Fruit fly (Drosophila melanogaster) whole organism, embryonic: ENCODE data around the gene nAChRalpha3.
A peak's percentile ranks its signal among the peaks of the same experiment; 100 is the strongest.

Experiments used
- B-H1 ChIP-seq: fragments of 200-800 bp; sonication (Bioruptor generic); IDR thresholded peaks from 3 replicates; pipeline ENCODE4 v1.3.6; 2022; ENCODE audit warnings: missing biosample characterization, missing genetic modification characterization
- Bdp1 ChIP-seq: fragments of 200-800 bp; sonication (Bioruptor generic); optimal IDR thresholded peaks from 3 replicates; lab custom pipeline; 2016; ENCODE audit warnings: missing biosample characterization, missing genetic modification characterization
- CG10147 ChIP-seq: fragments of 200-800 bp; sonication (Bioruptor generic); optimal IDR thresholded peaks from 2 replicates; lab custom pipeline; 2019; ENCODE audit warnings: missing biosample characterization, mild to moderate bottlenecking, missing genetic modification characterization, moderate library complexity
- CG10366 ChIP-seq: fragments of 200-800 bp; sonication (Bioruptor generic); IDR thresholded peaks from 2 replicates; pipeline ENCODE4 v1.3.6; 2022; ENCODE audit warnings: missing biosample characterization, missing genetic modification characterization
- CG11247 ChIP-seq: fragments of 200-800 bp; sonication (Bioruptor generic); IDR thresholded peaks from 2 replicates; pipeline ENCODE4 v1.3.6; 2022; ENCODE audit warnings: missing biosample characterization, missing genetic modification characterization
- CG11723 ChIP-seq: fragments of 200-800 bp; sonication (Bioruptor generic); optimal IDR thresholded peaks from 2 replicates; lab custom pipeline; 2017; ENCODE audit warnings: missing biosample characterization, mild to moderate bottlenecking, missing genetic modification characterization
- CG14860 ChIP-seq: fragments of 200-800 bp; sonication (Bioruptor generic); IDR thresholded peaks from 3 replicates; pipeline ENCODE4 v1.3.6; 2022; ENCODE audit warnings: missing biosample characterization, missing genetic modification characterization; ENCODE audit not compliant: partially characterized antibody
- CG15479 ChIP-seq: fragments of 200-800 bp; sonication (Bioruptor generic); optimal IDR thresholded peaks from 3 replicates; lab custom pipeline; 2019; ENCODE audit warnings: missing biosample characterization, mild to moderate bottlenecking, missing genetic modification characterization, moderate library complexity
- CG15514 ChIP-seq: fragments of 200-800 bp; sonication (Bioruptor generic); optimal IDR thresholded peaks from 3 replicates; lab custom pipeline; 2017; ENCODE audit warnings: missing biosample characterization, missing genetic modification characterization, mild to moderate bottlenecking, moderate library complexity, missing genetic modification reagents
- CG18011 ChIP-seq: fragments of 200-800 bp; sonication (Bioruptor generic); optimal IDR thresholded peaks from 2 replicates; lab custom pipeline; 2017; ENCODE audit warnings: missing biosample characterization, missing genetic modification characterization, mild to moderate bottlenecking, moderate library complexity, missing genotype
- CG18476 ChIP-seq: fragments of 200-800 bp; sonication (Bioruptor generic); optimal IDR thresholded peaks from 2 replicates; lab custom pipeline; 2016; ENCODE audit warnings: missing biosample characterization, mild to moderate bottlenecking, missing genetic modification characterization
- CG2202 ChIP-seq: fragments of 200-800 bp; sonication (Bioruptor generic); optimal IDR thresholded peaks from 2 replicates; lab custom pipeline; 2018; ENCODE audit warnings: missing biosample characterization, mild to moderate bottlenecking, missing genetic modification characterization
- CG32772 ChIP-seq: fragments of 200-800 bp; sonication (Bioruptor generic); IDR thresholded peaks from 2 replicates; pipeline ENCODE4 v1.3.6; 2022; ENCODE audit warnings: missing biosample characterization, missing genetic modification characterization
- CG3281 ChIP-seq: fragments of 200-800 bp; sonication (Bioruptor generic); optimal IDR thresholded peaks from 3 replicates; lab custom pipeline; 2017; ENCODE audit warnings: missing biosample characterization, mild to moderate bottlenecking, missing genetic modification characterization
- CG34376 ChIP-seq: fragments of 200-800 bp; sonication (Bioruptor generic); optimal IDR thresholded peaks from 2 replicates; lab custom pipeline; 2018; ENCODE audit warnings: missing biosample characterization, mild to moderate bottlenecking, missing genetic modification characterization
- CG42726 ChIP-seq: fragments of 200-800 bp; sonication (Bioruptor generic); IDR thresholded peaks from 2 replicates; pipeline ENCODE4 v1.3.6; 2022; ENCODE audit warnings: missing biosample characterization, missing genetic modification characterization; ENCODE audit not compliant: partially characterized antibody
- CG5180 ChIP-seq: fragments of 200-800 bp; sonication (Bioruptor generic); optimal IDR thresholded peaks from 3 replicates; lab custom pipeline; 2017; ENCODE audit warnings: missing biosample characterization, missing genetic modification characterization, mild to moderate bottlenecking, moderate library complexity, missing genetic modification reagents
- CG7271 ChIP-seq: fragments of 200-800 bp; sonication (Bioruptor generic); optimal IDR thresholded peaks from 2 replicates; lab custom pipeline; 2018; ENCODE audit warnings: missing biosample characterization, mild to moderate bottlenecking, missing genetic modification characterization, moderate library complexity
- CG7556 ChIP-seq: fragments of 200-800 bp; sonication (Bioruptor generic); optimal IDR thresholded peaks from 2 replicates; lab custom pipeline; 2017; ENCODE audit warnings: missing biosample characterization, mild to moderate bottlenecking, missing genetic modification characterization
- CG7963 ChIP-seq: fragments of 200-800 bp; sonication (Bioruptor generic); IDR thresholded peaks from 3 replicates; pipeline ENCODE4 v1.3.6; 2022; ENCODE audit warnings: missing biosample characterization, missing genetic modification characterization; ENCODE audit not compliant: partially characterized antibody
- Deaf1 ChIP-seq: fragments of 200-800 bp; optimal IDR thresholded peaks from 3 replicates; lab custom pipeline; 2019; ENCODE audit warnings: missing biosample characterization, mild to moderate bottlenecking, missing genetic modification characterization, moderate library complexity
- Dfd ChIP-seq, 2 experiments: fragments of >200 bp; optimal IDR thresholded peaks; 2 replicates each; lab custom pipeline; 2017; ENCODE audit warnings: missing biosample characterization in 2 of 2, missing genetic modification characterization in 2 of 2
- Fer2 ChIP-seq: fragments of 200-800 bp; sonication (Bioruptor generic); optimal IDR thresholded peaks from 2 replicates; lab custom pipeline; 2018; ENCODE audit warnings: missing biosample characterization, mild to moderate bottlenecking, missing genetic modification characterization, moderate library complexity
- Fer3 ChIP-seq: fragments of 200-800 bp; sonication (Bioruptor generic); optimal IDR thresholded peaks from 2 replicates; lab custom pipeline; 2018; ENCODE audit warnings: missing biosample characterization, mild to moderate bottlenecking, missing genetic modification characterization, moderate library complexity
- H15 ChIP-seq: fragments of 200-800 bp; sonication (Bioruptor generic); IDR thresholded peaks from 3 replicates; pipeline ENCODE4 v1.3.6; 2022; ENCODE audit warnings: missing biosample characterization, missing genetic modification characterization
- HHEX ChIP-seq: fragments of 200-800 bp; sonication (Bioruptor generic); optimal IDR thresholded peaks from 3 replicates; lab custom pipeline; 2017; ENCODE audit warnings: missing biosample characterization, mild to moderate bottlenecking, missing genetic modification characterization, missing genetic modification reagents
- Hr3 ChIP-seq: fragments of 200-800 bp; sonication (Bioruptor generic); optimal IDR thresholded peaks from 3 replicates; lab custom pipeline; 2016; ENCODE audit warnings: missing biosample characterization, missing genetic modification characterization
- Hr39 ChIP-seq: fragments of >200 bp; optimal IDR thresholded peaks from 2 replicates; lab custom pipeline; 2017
- Jarid2 ChIP-seq: fragments of 200-800 bp; sonication (Bioruptor generic); optimal IDR thresholded peaks from 3 replicates; lab custom pipeline; 2017; ENCODE audit warnings: mild to moderate bottlenecking, missing biosample characterization, missing genetic modification reagents, missing genetic modification characterization
- Mrtf ChIP-seq: fragments of 200-800 bp; sonication (Bioruptor generic); IDR thresholded peaks from 3 replicates; pipeline ENCODE4 v1.3.6; 2022; ENCODE audit warnings: missing biosample characterization, missing genetic modification characterization
- Nf-YC ChIP-seq: fragments of 200-800 bp; optimal IDR thresholded peaks from 3 replicates; lab custom pipeline; 2019; ENCODE audit warnings: missing biosample characterization, mild to moderate bottlenecking, missing genetic modification characterization, moderate library complexity
- Oaz ChIP-seq: fragments of 200-800 bp; sonication (Bioruptor generic); IDR thresholded peaks from 2 replicates; pipeline ENCODE4 v1.3.6; 2022; ENCODE audit warnings: missing biosample characterization, missing genetic modification characterization
- Opbp ChIP-seq: fragments of 200-800 bp; sonication (Bioruptor generic); IDR thresholded peaks from 3 replicates; pipeline ENCODE4 v1.3.6; 2022; ENCODE audit warnings: missing biosample characterization, missing genetic modification characterization; ENCODE audit not compliant: partially characterized antibody
- Scr ChIP-seq: fragments of 200-800 bp; sonication (Bioruptor generic); IDR thresholded peaks from 2 replicates; pipeline ENCODE4 v1.3.6; 2022; ENCODE audit warnings: missing biosample characterization, missing genetic modification characterization; ENCODE audit not compliant: partially characterized antibody
- Usf ChIP-seq: fragments of 200-800 bp; sonication (Bioruptor generic); optimal IDR thresholded peaks from 2 replicates; lab custom pipeline; 2017; ENCODE audit warnings: missing genotype, missing biosample characterization, missing genetic modification characterization
- br ChIP-seq: fragments of >200 bp; optimal IDR thresholded peaks from 2 replicates; lab custom pipeline; 2017
- crc ChIP-seq: fragments of 200-800 bp; sonication (Bioruptor generic); optimal IDR thresholded peaks from 2 replicates; lab custom pipeline; 2016; ENCODE audit warnings: missing biosample characterization, missing genetic modification characterization
- en ChIP-seq: fragments of 200-800 bp; sonication (Bioruptor generic); optimal IDR thresholded peaks from 2 replicates; lab custom pipeline; 2016; ENCODE audit warnings: missing biosample characterization, missing genetic modification characterization
- hkb ChIP-seq, 2 experiments: fragments of 200-800 bp in 1 of 2; fragments of >200 bp in 1 of 2; sonication (Bioruptor generic) in 1 of 2; IDR thresholded peaks in 1 of 2; optimal IDR thresholded peaks in 1 of 2; 2 replicates each; pipeline versions ENCODE4 v1.3.6 to Lab custom; 2017 to 2022; ENCODE audit warnings: missing biosample characterization in 1 of 2, missing genetic modification characterization in 1 of 2
- jing ChIP-seq: fragments of 200-800 bp; sonication (Bioruptor generic); optimal IDR thresholded peaks from 2 replicates; lab custom pipeline; 2018; ENCODE audit warnings: missing biosample characterization, mild to moderate bottlenecking, missing genetic modification characterization
- kay ChIP-seq: fragments of 200-800 bp; sonication (Bioruptor generic); optimal IDR thresholded peaks from 2 replicates; lab custom pipeline; 2016; ENCODE audit warnings: missing biosample characterization, missing genetic modification characterization
- lbe ChIP-seq: fragments of 200-800 bp; sonication (Bioruptor generic); optimal IDR thresholded peaks from 2 replicates; lab custom pipeline; 2016; ENCODE audit warnings: missing biosample characterization, mild to moderate bottlenecking, missing genetic modification characterization
- lov ChIP-seq, 2 experiments: fragments of 200-800 bp in 1 of 2; fragments of >200 bp in 1 of 2; sonication (Bioruptor generic) in 1 of 2; IDR thresholded peaks in 1 of 2; optimal IDR thresholded peaks in 1 of 2; 2 replicates in 1 of 2; 3 replicates in 1 of 2; pipeline versions ENCODE4 v1.3.6 to Lab custom; 2017 to 2022; ENCODE audit warnings: missing biosample characterization in 1 of 2, missing genetic modification characterization in 1 of 2
- luna ChIP-seq: fragments of 200-800 bp; sonication (Bioruptor generic); optimal IDR thresholded peaks from 2 replicates; lab custom pipeline; 2016; ENCODE audit warnings: missing biosample characterization, missing genetic modification characterization
- sc ChIP-seq, 3 experiments: fragments of >200 bp in 2 of 3; fragments of 200-800 bp in 1 of 3; sonication (Bioruptor generic) in 1 of 3; optimal IDR thresholded peaks; 2 replicates in 2 of 3; 3 replicates in 1 of 3; lab custom pipeline; 2017; ENCODE audit warnings: mild to moderate bottlenecking in 1 of 3, missing biosample characterization in 1 of 3, missing genetic modification characterization in 1 of 3, missing genetic modification reagents in 1 of 3
- sens-2 ChIP-seq: fragments of 200-800 bp; sonication (Bioruptor generic); IDR thresholded peaks from 2 replicates; pipeline ENCODE4 v1.3.6; 2022; ENCODE audit warnings: missing biosample characterization, missing genetic modification characterization
- sim ChIP-seq: fragments of 200-800 bp; sonication (Bioruptor generic); IDR thresholded peaks from 2 replicates; pipeline ENCODE4 v1.3.6; 2022; ENCODE audit warnings: missing biosample characterization, missing genetic modification characterization
- tin ChIP-seq: fragments of 200-800 bp; sonication (Bioruptor generic); optimal IDR thresholded peaks from 3 replicates; lab custom pipeline; 2016; ENCODE audit warnings: missing biosample characterization, missing genetic modification characterization
- trh ChIP-seq: fragments of 200-800 bp; sonication (Bioruptor generic); optimal IDR thresholded peaks from 2 replicates; lab custom pipeline; 2016; ENCODE audit warnings: missing biosample characterization, missing genetic modification characterization
- unpg ChIP-seq: fragments of 200-800 bp; sonication (Bioruptor generic); optimal IDR thresholded peaks from 3 replicates; lab custom pipeline; 2018; ENCODE audit warnings: missing biosample characterization, mild to moderate bottlenecking, missing genetic modification characterization, moderate library complexity

nAChRalpha3 gene

DNA sequence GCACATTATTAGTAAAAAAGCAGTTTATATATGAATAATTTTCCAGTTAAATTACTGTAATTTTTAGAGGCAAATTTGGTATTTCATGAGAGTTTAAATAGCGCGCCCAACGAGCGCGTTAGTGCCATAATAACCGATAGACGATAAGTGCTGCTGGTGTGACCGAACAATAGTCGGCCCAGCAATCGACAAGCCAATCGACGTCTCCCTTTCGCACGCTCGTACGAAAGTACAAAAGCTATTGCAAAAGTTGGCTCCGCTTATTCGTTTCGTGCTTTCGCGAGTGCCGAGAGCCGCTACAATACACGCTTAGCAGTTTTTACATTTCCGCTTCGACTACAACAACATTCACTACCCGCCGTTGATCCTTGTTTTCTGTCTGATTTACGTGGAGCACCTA, 124.7 kb downstream of the nAChRalpha3 start, which contains the start of gene Trxr1 (continued):
- TF ChIP-seq CG14860 (GFP tag; lab: Robert Waterston, UW) = peak; percentile 64
- no peak for TF ChIP-seq Dfd (GFP tag; optimal IDR thresholded peaks at IDR 0.05; lab: Kevin White, UChicago)
- no peak for TF ChIP-seq HHEX
- TF ChIP-seq Fer2 (tag; lab: Kevin White, UChicago) = no peak
- no peak for TF ChIP-seq Jarid2 (GFP tag; lab: Kevin White, UChicago)
- TF ChIP-seq en (GFP tag; lab: Kevin White, UChicago) = no peak
- TF ChIP-seq sim (GFP tag; lab: Robert Waterston, UW) = no peak
- TF ChIP-seq B-H1 (GFP tag; lab: Robert Waterston, UW) = no peak
- TF ChIP-seq luna (GFP tag; lab: Kevin White, UChicago) = no peak
- no peak for TF ChIP-seq CG15479 (GFP tag; lab: Kevin White, UChicago)
- no peak for TF ChIP-seq CG32772 (GFP tag; lab: Robert Waterston, UW)
- no peak for TF ChIP-seq Hr3 (GFP tag; lab: Kevin White, UChicago)
- no peak for TF ChIP-seq CG11723
- peak; percentile 81 for TF ChIP-seq CG15514 (GFP tag; lab: Kevin White, UChicago)
- TF ChIP-seq CG18011 (GFP tag; lab: Kevin White, UChicago) = no peak
- TF ChIP-seq CG2202 (tag; lab: Kevin White, UChicago) = no peak
- TF ChIP-seq Hr39 (lab: Kevin White, UChicago) = no peak
- TF ChIP-seq Deaf1 (tag; lab: Kevin White, UChicago) = peak; percentile 66
- TF ChIP-seq CG42726 = no peak
- no peak for TF ChIP-seq Bdp1 (GFP tag; lab: Kevin White, UChicago)
- TF ChIP-seq sc (optimal IDR thresholded peaks at IDR 0.05; lab: Kevin White, UChicago) = no peak
- no peak for TF ChIP-seq sc (GFP tag; optimal IDR thresholded peaks at IDR 0.05; lab: Kevin White, UChicago)
- peak; percentile 21 for TF ChIP-seq lbe
- TF ChIP-seq Opbp (GFP tag; lab: Robert Waterston, UW) = peak; percentile 72
- no peak for TF ChIP-seq CG7556 (GFP tag; lab: Kevin White, UChicago)
- TF ChIP-seq CG18476 (GFP tag; lab: Kevin White, UChicago) = no peak
- no peak for TF ChIP-seq sens-2 (GFP tag; lab: Robert Waterston, UW)
- no peak for TF ChIP-seq Mrtf (GFP tag; lab: Robert Waterston, UW)
- TF ChIP-seq H15 (GFP tag; lab: Robert Waterston, UW) = no peak
- TF ChIP-seq CG11247 (GFP tag; lab: Robert Waterston, UW) = no peak
- TF ChIP-seq lov (optimal IDR thresholded peaks at IDR 0.05; lab: Kevin White, UChicago) = no peak
- no peak for TF ChIP-seq lov (GFP tag; IDR thresholded peaks at IDR 0.05; lab: Robert Waterston, UW)
- TF ChIP-seq hkb (optimal IDR thresholded peaks at IDR 0.05; lab: Kevin White, UChicago) = no peak
- no peak for TF ChIP-seq hkb (GFP tag; IDR thresholded peaks at IDR 0.05; lab: Robert Waterston, UW)
- no peak for TF ChIP-seq unpg (GFP tag; lab: Kevin White, UChicago)
- TF ChIP-seq tin = no peak
- no peak for TF ChIP-seq br (lab: Kevin White, UChicago)
- TF ChIP-seq Oaz (GFP tag; lab: Robert Waterston, UW) = no peak
- TF ChIP-seq CG7271 = no peak
- no peak for TF ChIP-seq Fer3 (tag; lab: Kevin White, UChicago)
- no peak for TF ChIP-seq jing
- no peak for TF ChIP-seq trh (GFP tag; lab: Kevin White, UChicago)
- TF ChIP-seq CG7963 = peak; percentile 81; the same call in 2 of the 3 replicates
- TF ChIP-seq crc (GFP tag; lab: Kevin White, UChicago) = no peak
- TF ChIP-seq CG10147 = peak; percentile 1
- no peak for TF ChIP-seq CG34376 (GFP tag; lab: Kevin White, UChicago)
- TF ChIP-seq Nf-YC (tag; lab: Kevin White, UChicago) = no peak
- no peak for TF ChIP-seq CG5180 (GFP tag; lab: Kevin White, UChicago)
- no peak for TF ChIP-seq kay
- no peak for TF ChIP-seq CG3281 (GFP tag; lab: Kevin White, UChicago)
- no peak for TF ChIP-seq Usf (GFP tag; lab: Kevin White, UChicago)
- no peak for TF ChIP-seq CG10366 (GFP tag; lab: Robert Waterston, UW)
- peak; percentile 38; the same call in 1 of the 2 replicates for TF ChIP-seq Scr (GFP tag; lab: Robert Waterston, UW)
